Fruit fly (Drosophila melanogaster): Measurements from ENCODE around the gene Ctr9.

dm6 chr3L:1342133-1342580 is 35.1 kb downstream of the Ctr9 start, which contains the start of gene indra:
- TF ChIP-seq CG14711 (tag; optimal IDR thresholded peaks at IDR 0.05) (peak; percentile 63), Clk (GFP tag; optimal IDR thresholded peaks at IDR 0.05) (peak; percentile 31), Mnt (GFP tag; optimal IDR thresholded peaks at IDR 0.05) (peak; percentile 94), CG1620 (GFP tag; optimal IDR thresholded peaks at IDR 0.05) (peak; percentile 26), CG11617 (GFP tag; optimal IDR thresholded peaks at IDR 0.05) (peak; percentile 74), Hr96 (GFP tag; optimal IDR thresholded peaks at IDR 0.05) (no peak), tj (GFP tag; optimal IDR thresholded peaks at IDR 0.05) (peak; percentile 26), bab1 (GFP tag; optimal IDR thresholded peaks at IDR 0.05) (peak; percentile 12), CG7045 (GFP tag; optimal IDR thresholded peaks at IDR 0.05) (peak; percentile 59), CG7101 (tag; optimal IDR thresholded peaks at IDR 0.05) (peak; percentile 64), kay (GFP tag; ENCODE audit: borderline replicate concordance) (no peak), CG5204 (GFP tag; optimal IDR thresholded peaks at IDR 0.05) (no peak), pad (GFP tag; optimal IDR thresholded peaks at IDR 0.05) (peak; percentile 38)

All from whole organism, adult.